Worm (Caenorhabditis elegans) whole organism, L3 larva: Measurements from ENCODE around the gene egl-26.

Experiments
- ZK546.5 ChIP-seq: sonication (generic microtip); optimal IDR thresholded peaks from 2 replicates; lab custom pipeline; 2017; ENCODE audit warnings: missing biosample characterization, missing genetic modification characterization
- aly-2 ChIP-seq: fragments of 150-350 bp; optimal IDR thresholded peaks from 2 replicates; lab custom pipeline; 2014; ENCODE audit warnings: missing biosample characterization, missing genetic modification characterization
- ama-1 ChIP-seq: fragments of 150-350 bp; optimal IDR thresholded peaks from 2 replicates; lab custom pipeline; 2018
- daf-12 ChIP-seq: fragments of 150-350 bp; optimal IDR thresholded peaks from 2 replicates; lab custom pipeline; 2014; ENCODE audit warnings: missing biosample characterization, missing genetic modification reagents, missing genetic modification characterization
- egl-27 ChIP-seq: sonication (generic microtip); optimal IDR thresholded peaks from 4 replicates; lab custom pipeline; 2017; ENCODE audit warnings: missing biosample characterization, missing genetic modification reagents, missing genetic modification characterization
- eor-1 ChIP-seq, 2 experiments: fragments of 150-350 bp; optimal IDR thresholded peaks; 2 replicates each; lab custom pipeline; 2014 to 2018; ENCODE audit warnings: missing biosample characterization in 2 of 2, missing genetic modification characterization in 2 of 2
- fkh-10 ChIP-seq: sonication (generic microtip); optimal IDR thresholded peaks from 2 replicates; lab custom pipeline; 2017; ENCODE audit warnings: missing biosample characterization, missing genetic modification reagents, missing genetic modification characterization
- lin-39 ChIP-seq: fragments of 150-350 bp; optimal IDR thresholded peaks from 2 replicates; lab custom pipeline; 2018; ENCODE audit warnings: missing biosample characterization, missing genetic modification reagents, missing genetic modification characterization
- nhr-67 ChIP-seq: fragments of 150-350 bp; optimal IDR thresholded peaks from 2 replicates; lab custom pipeline; 2014; ENCODE audit warnings: missing biosample characterization, missing genetic modification characterization
- pha-4 ChIP-seq: fragments of 150-350 bp; optimal IDR thresholded peaks from 2 replicates; lab custom pipeline; 2014; ENCODE audit warnings: missing biosample characterization, missing genetic modification reagents, missing genetic modification characterization
- pqm-1 ChIP-seq: fragments of 150-350 bp; optimal IDR thresholded peaks from 2 replicates; lab custom pipeline; 2017; ENCODE audit warnings: missing biosample characterization, missing genetic modification characterization, inconsistent platforms
- snpc-4 ChIP-seq: fragments of 150-350 bp; optimal IDR thresholded peaks from 2 replicates; lab custom pipeline; 2014; ENCODE audit warnings: missing biosample characterization, missing genetic modification characterization
- unc-62 ChIP-seq: fragments of 150-350 bp; sonication (generic microtip); optimal IDR thresholded peaks from 4 replicates; lab custom pipeline; 2014; ENCODE audit warnings: missing biosample characterization, missing genetic modification reagents, missing genetic modification characterization
- zag-1 ChIP-seq: fragments of 150-350 bp; optimal IDR thresholded peaks from 2 replicates; lab custom pipeline; 2014; ENCODE audit warnings: missing biosample characterization, missing genetic modification characterization

- TF ChIP-seq snpc-4 (tag; lab: Kevin White, UChicago) (no peak), ama-1 (no peak), egl-27 (no peak), pha-4 (no peak), unc-62 (GFP tag; lab: Kevin White, UChicago) (no peak), lin-39 (peak; percentile 2), eor-1 (tag; optimal IDR thresholded peaks at IDR 0.05; lab: Kevin White, UChicago) (no peak), fkh-10 (no peak), aly-2 (tag; lab: Kevin White, UChicago) (no peak), zag-1 (tag; lab: Kevin White, UChicago) (no peak), nhr-67 (no peak), pqm-1 (no peak), daf-12 (no peak), ZK546.5 (tag; lab: Kevin White, UChicago) (no peak)
Observed at ce11 chrII:31521-31920, 37.9 kb upstream of the egl-26 start, which contains the start of the genes F23F1.5 and fbxc-54.
